Fruit fly (Drosophila melanogaster) whole organism, wandering third instar larva: ENCODE measurements around the gene CG13992.

Source experiments
- Jra ChIP-seq: sonication (Bioruptor generic); optimal IDR thresholded peaks from 2 replicates; lab custom pipeline; 2016; ENCODE audit warnings: missing biosample characterization, missing genetic modification characterization
- psq ChIP-seq: fragments of 200-800 bp; sonication (Bioruptor generic); optimal IDR thresholded peaks from 3 replicates; lab custom pipeline; 2017; ENCODE audit warnings: missing biosample characterization, mild to moderate bottlenecking, missing genetic modification characterization, moderate library complexity
- sage ChIP-seq: fragments of 200-800 bp; sonication (Bioruptor generic); optimal IDR thresholded peaks from 2 replicates; lab custom pipeline; 2016; ENCODE audit warnings: missing biosample characterization, mild to moderate bottlenecking, missing genetic modification characterization

- TF ChIP-seq sage (GFP tag; lab: Kevin White, UChicago) (no peak), psq (GFP tag; lab: Kevin White, UChicago) (no peak), Jra (GFP tag; lab: Kevin White, UChicago) (no peak)
Observed at dm6 chr2L:5986940-5987339, 19.4 kb upstream of the CG13992 start.
